Worm (Caenorhabditis elegans) whole organism, midembryonic: Measurements from ENCODE around the gene dhs-25.

ENCODE experiments used
- T22C8.4 ChIP-seq: fragments of 200-800 bp; sonication (Bioruptor generic); IDR thresholded peaks from 2 replicates; pipeline ENCODE4 v1.3.6; 2022; ENCODE audit warnings: missing genetic modification characterization, missing compliant biosample characterization
- cog-1 ChIP-seq: sonication (generic microtip); optimal IDR thresholded peaks from 2 replicates; lab custom pipeline; 2016; ENCODE audit warnings: missing genetic modification characterization, missing compliant biosample characterization
- flt-1 ChIP-seq: fragments of 200-800 bp; sonication (Bioruptor generic); IDR thresholded peaks from 2 replicates; pipeline ENCODE4 v1.3.6; 2022; ENCODE audit warnings: missing genetic modification characterization, missing compliant biosample characterization
- klf-2 ChIP-seq: fragments of 200-800 bp; sonication (Bioruptor generic); conservative IDR thresholded peaks from 2 replicates; pipeline ENCODE4 v1.3.6; 2022; ENCODE audit warnings: missing genetic modification reagents, missing genetic modification characterization, missing compliant biosample characterization
- ref-1 ChIP-seq: fragments of 200-800 bp; sonication (Bioruptor generic); conservative IDR thresholded peaks from 2 replicates; pipeline ENCODE4 v1.3.6; 2022; ENCODE audit warnings: missing genetic modification reagents, missing genetic modification characterization, missing compliant biosample characterization
- tab-1 ChIP-seq: fragments of 200-800 bp; sonication (Bioruptor generic); IDR thresholded peaks from 2 replicates; pipeline ENCODE4 v1.3.6; 2022; ENCODE audit warnings: missing genetic modification characterization, missing compliant biosample characterization
- ztf-29 ChIP-seq: fragments of 200-800 bp; sonication (Bioruptor generic); IDR thresholded peaks from 2 replicates; pipeline ENCODE4 v1.3.6; 2022; ENCODE audit warnings: missing genetic modification reagents, missing genetic modification characterization, missing compliant biosample characterization

DNA sequence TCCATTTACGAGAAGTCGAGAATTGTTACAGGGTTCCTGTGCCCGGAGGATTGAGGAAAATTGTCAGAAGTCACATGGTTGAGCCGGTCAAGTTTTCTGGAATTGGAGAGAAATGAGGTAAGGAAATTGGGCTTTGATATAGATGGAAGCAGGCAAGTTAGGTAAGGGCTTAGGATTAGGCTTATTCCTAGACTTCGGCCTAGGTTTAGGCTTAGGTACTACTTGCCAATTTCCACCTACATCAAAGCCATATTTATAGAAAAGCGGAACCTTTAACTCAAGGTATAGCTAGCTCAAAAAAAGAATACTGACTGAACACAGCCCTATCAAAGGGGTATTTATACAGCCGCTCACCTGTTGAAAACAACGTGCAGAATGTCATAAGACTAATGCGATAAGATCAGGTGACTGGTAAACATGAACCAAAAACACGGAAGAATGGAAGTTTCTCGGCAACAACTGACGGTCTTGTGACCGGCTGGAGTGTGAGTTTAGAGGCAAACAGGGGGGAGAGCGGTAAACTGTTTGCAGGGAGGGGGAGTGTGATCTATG is 18.3 kb downstream of the dhs-25 start:
- TF ChIP-seq ztf-29 (GFP tag; lab: Robert Waterston, UW) (no peak), tab-1 (no peak), cog-1 (no peak), T22C8.4 (GFP tag; lab: Robert Waterston, UW) (no peak), klf-2 (no peak), flt-1 (GFP tag; lab: Robert Waterston, UW) (no peak), ref-1 (no peak)
